Worm (Caenorhabditis elegans) whole organism, L1 larva: ENCODE measurements around the gene sna-3.

Experiments used
- C04F5.9 ChIP-seq: sonication (generic microtip); optimal IDR thresholded peaks from 2 replicates; lab custom pipeline; 2016; ENCODE audit warnings: missing genetic modification characterization, missing compliant biosample characterization
- C16A3.4 ChIP-seq: fragments of 150-350 bp; optimal IDR thresholded peaks from 2 replicates; lab custom pipeline; 2014; ENCODE audit warnings: missing biosample characterization, missing genetic modification characterization
- C34B4.2 ChIP-seq: sonication (generic microtip); optimal IDR thresholded peaks from 2 replicates; lab custom pipeline; 2017; ENCODE audit warnings: mild to moderate bottlenecking, missing genetic modification characterization, missing compliant biosample characterization
- aha-1 ChIP-seq: fragments of 150-350 bp; optimal IDR thresholded peaks from 2 replicates; lab custom pipeline; 2014; ENCODE audit warnings: missing biosample characterization, missing genetic modification characterization
- aly-2 ChIP-seq: fragments of 150-350 bp; optimal IDR thresholded peaks from 2 replicates; lab custom pipeline; 2014; ENCODE audit warnings: missing biosample characterization, missing genetic modification characterization
- ceh-63 ChIP-seq: fragments of 200-800 bp; sonication (Bioruptor generic); optimal IDR thresholded peaks from 2 replicates; lab custom pipeline; 2018; ENCODE audit warnings: mild to moderate bottlenecking, missing genetic modification characterization, missing compliant biosample characterization
- ceh-8 ChIP-seq: fragments of 200-800 bp; sonication (Bioruptor generic); optimal IDR thresholded peaks from 2 replicates; lab custom pipeline; 2018; ENCODE audit warnings: mild to moderate bottlenecking, missing genetic modification characterization, moderate library complexity, missing compliant biosample characterization
- ceh-88 ChIP-seq: fragments of 200-800 bp; sonication (Bioruptor generic); IDR thresholded peaks from 2 replicates; pipeline ENCODE4 v1.3.6; 2022; ENCODE audit warnings: missing genetic modification characterization, missing compliant biosample characterization
- dsc-1 ChIP-seq: sonication (generic microtip); optimal IDR thresholded peaks from 2 replicates; lab custom pipeline; 2016; ENCODE audit warnings: mild to moderate bottlenecking, missing genetic modification characterization, missing compliant biosample characterization
- efl-3 ChIP-seq: fragments of 200-800 bp; sonication (Bioruptor generic); optimal IDR thresholded peaks from 2 replicates; lab custom pipeline; 2018; ENCODE audit warnings: mild to moderate bottlenecking, missing genetic modification characterization, missing compliant biosample characterization
- egl-13 ChIP-seq: sonication (generic microtip); optimal IDR thresholded peaks from 2 replicates; lab custom pipeline; 2016; ENCODE audit warnings: missing genotype, missing genetic modification reagents, missing genetic modification characterization, missing compliant biosample characterization
- egl-27 ChIP-seq, 2 experiments: fragments of 150-350 bp in 1 of 2; sonication (generic microtip); optimal IDR thresholded peaks; 3 replicates each; lab custom pipeline; 2017 to 2018; ENCODE audit warnings: missing biosample characterization in 2 of 2, missing genetic modification characterization in 2 of 2, missing genetic modification reagents in 2 of 2
- elt-2 ChIP-seq: sonication (generic microtip); optimal IDR thresholded peaks from 2 replicates; lab custom pipeline; 2016; ENCODE audit warnings: missing genetic modification characterization, mild to moderate bottlenecking, inconsistent platforms, missing compliant biosample characterization, missing genetic modification reagents
- elt-3 ChIP-seq, 6 experiments: fragments of 150-350 bp in 1 of 6; sonication (generic microtip); optimal IDR thresholded peaks; 2 replicates each; lab custom pipeline; 2017 to 2018; ENCODE audit warnings: missing biosample characterization in 6 of 6, missing genetic modification characterization in 6 of 6, inconsistent platforms in 1 of 6
- fkh-10 ChIP-seq: sonication (generic microtip); optimal IDR thresholded peaks from 2 replicates; lab custom pipeline; 2017; ENCODE audit warnings: missing biosample characterization, missing genetic modification reagents, missing genetic modification characterization
- fkh-8 ChIP-seq: sonication (generic microtip); optimal IDR thresholded peaks from 2 replicates; lab custom pipeline; 2016; ENCODE audit warnings: mild to moderate bottlenecking, missing genetic modification characterization, missing compliant biosample characterization
- fos-1 ChIP-seq: fragments of 150-350 bp; optimal IDR thresholded peaks from 2 replicates; lab custom pipeline; 2014; ENCODE audit warnings: missing biosample characterization, missing genetic modification characterization
- hlh-17 ChIP-seq: fragments of 200-800 bp; sonication (Bioruptor generic); optimal IDR thresholded peaks from 2 replicates; lab custom pipeline; 2018; ENCODE audit warnings: missing genetic modification characterization, mild to moderate bottlenecking, missing compliant biosample characterization, moderate library complexity, borderline replicate concordance
- lin-35 ChIP-seq, 2 experiments: fragments of 150-350 bp; optimal IDR thresholded peaks; 2 replicates each; lab custom pipeline; 2014; ENCODE audit warnings: missing biosample characterization in 2 of 2, missing genetic modification characterization in 2 of 2, missing genetic modification reagents in 2 of 2
- lir-3 ChIP-seq: sonication (generic microtip); optimal IDR thresholded peaks from 2 replicates; lab custom pipeline; 2016; ENCODE audit warnings: mild to moderate bottlenecking, missing genetic modification characterization, moderate library complexity, missing compliant biosample characterization; ENCODE audit not compliant: poor library complexity
- lsy-2 ChIP-seq, 2 experiments: fragments of 150-350 bp; optimal IDR thresholded peaks; 2 replicates each; lab custom pipeline; 2014; ENCODE audit warnings: missing biosample characterization in 2 of 2, missing genetic modification characterization in 2 of 2
- mab-9 ChIP-seq: fragments of 200-800 bp; sonication (Bioruptor generic); IDR thresholded peaks from 2 replicates; pipeline ENCODE4 v1.3.6; 2022; ENCODE audit warnings: missing genetic modification reagents, missing genetic modification characterization, missing compliant biosample characterization
- mdl-1 ChIP-seq, 2 experiments: fragments of 150-350 bp; optimal IDR thresholded peaks; 2 replicates each; lab custom pipeline; 2014 to 2017; ENCODE audit warnings: missing biosample characterization in 2 of 2, missing genetic modification characterization in 2 of 2, inconsistent platforms in 1 of 2
- mef-2 ChIP-seq: fragments of 150-350 bp; optimal IDR thresholded peaks from 2 replicates; lab custom pipeline; 2014; ENCODE audit warnings: missing biosample characterization, missing genetic modification characterization
- nhr-12 ChIP-seq: sonication (generic microtip); optimal IDR thresholded peaks from 2 replicates; lab custom pipeline; 2017; ENCODE audit warnings: missing biosample characterization, missing genetic modification characterization
- nhr-20 ChIP-seq: sonication (generic microtip); optimal IDR thresholded peaks from 2 replicates; lab custom pipeline; 2016; ENCODE audit warnings: mild to moderate bottlenecking, missing genetic modification characterization, missing compliant biosample characterization
- nhr-237 ChIP-seq: fragments of 150-350 bp; optimal IDR thresholded peaks from 2 replicates; lab custom pipeline; 2014; ENCODE audit warnings: missing biosample characterization, missing genetic modification characterization
- nhr-28 ChIP-seq: fragments of 150-350 bp; optimal IDR thresholded peaks from 2 replicates; lab custom pipeline; 2014; ENCODE audit warnings: missing biosample characterization, missing genetic modification characterization
- nhr-47 ChIP-seq: sonication (generic microtip); optimal IDR thresholded peaks from 2 replicates; lab custom pipeline; 2016; ENCODE audit warnings: mild to moderate bottlenecking, missing genetic modification characterization, moderate library complexity, missing compliant biosample characterization
- nhr-71 ChIP-seq: sonication (generic microtip); optimal IDR thresholded peaks from 2 replicates; lab custom pipeline; 2016; ENCODE audit warnings: mild to moderate bottlenecking, missing genetic modification characterization, moderate library complexity, missing compliant biosample characterization
- nhr-84 ChIP-seq: sonication (generic microtip); optimal IDR thresholded peaks from 2 replicates; lab custom pipeline; 2017; ENCODE audit warnings: missing biosample characterization, missing genetic modification characterization
- nhr-85 ChIP-seq: sonication (generic microtip); peaks from one replicate; lab custom pipeline; 2016; ENCODE audit warnings: missing genetic modification characterization, inconsistent platforms, missing compliant biosample characterization
- nhr-90 ChIP-seq: sonication (generic microtip); optimal IDR thresholded peaks from 2 replicates; lab custom pipeline; 2016; ENCODE audit warnings: mild to moderate bottlenecking, missing genetic modification characterization, missing compliant biosample characterization; ENCODE audit not compliant: poor library complexity
- pag-3 ChIP-seq: sonication (generic microtip); optimal IDR thresholded peaks from 2 replicates; lab custom pipeline; 2017; ENCODE audit warnings: missing genetic modification characterization, mild to moderate bottlenecking, missing compliant biosample characterization, antibody characterized with exemption, borderline replicate concordance; ENCODE audit not compliant: insufficient read depth
- pax-3 ChIP-seq: fragments of 200-800 bp; sonication (Bioruptor generic); optimal IDR thresholded peaks from 2 replicates; lab custom pipeline; 2018; ENCODE audit warnings: mild to moderate bottlenecking, missing genetic modification characterization, moderate library complexity, missing compliant biosample characterization
- pqm-1 ChIP-seq: sonication (generic microtip); optimal IDR thresholded peaks from 3 replicates; lab custom pipeline; 2017; ENCODE audit warnings: missing biosample characterization, missing genetic modification characterization
- rnt-1 ChIP-seq: sonication (generic microtip); optimal IDR thresholded peaks from 2 replicates; lab custom pipeline; 2016; ENCODE audit warnings: mild to moderate bottlenecking, missing genetic modification characterization, moderate library complexity, missing compliant biosample characterization
- skn-1 ChIP-seq: fragments of 150-350 bp; optimal IDR thresholded peaks from 2 replicates; lab custom pipeline; 2014; ENCODE audit warnings: missing biosample characterization, missing genetic modification characterization
- sox-4 ChIP-seq: sonication (generic microtip); optimal IDR thresholded peaks from 2 replicates; lab custom pipeline; 2016; ENCODE audit warnings: missing genetic modification characterization, missing compliant biosample characterization
- sptf-1 ChIP-seq: fragments of 150-350 bp; optimal IDR thresholded peaks from 2 replicates; lab custom pipeline; 2014; ENCODE audit warnings: missing biosample characterization, missing genetic modification characterization
- sup-37 ChIP-seq: fragments of 200-800 bp; sonication (Bioruptor generic); optimal IDR thresholded peaks from 2 replicates; lab custom pipeline; 2018; ENCODE audit warnings: mild to moderate bottlenecking, missing genetic modification characterization, missing compliant biosample characterization
- swsn-7 ChIP-seq: sonication (generic microtip); optimal IDR thresholded peaks from 2 replicates; lab custom pipeline; 2016; ENCODE audit warnings: missing genetic modification characterization, missing compliant biosample characterization
- tbx-2 ChIP-seq: sonication (generic microtip); optimal IDR thresholded peaks from 2 replicates; lab custom pipeline; 2016; ENCODE audit warnings: missing genetic modification characterization, missing compliant biosample characterization
- unc-130 ChIP-seq: fragments of 150-350 bp; optimal IDR thresholded peaks from 2 replicates; lab custom pipeline; 2017; ENCODE audit warnings: missing biosample characterization, missing genetic modification characterization, inconsistent platforms
- unc-30 ChIP-seq: sonication (generic microtip); optimal IDR thresholded peaks from 2 replicates; lab custom pipeline; 2017; ENCODE audit warnings: missing biosample characterization, missing genetic modification characterization
- unc-62 ChIP-seq: fragments of 150-350 bp; optimal IDR thresholded peaks from 2 replicates; lab custom pipeline; 2014; ENCODE audit warnings: missing biosample characterization, missing genetic modification reagents, missing genetic modification characterization
- unc-86 ChIP-seq: sonication (generic microtip); optimal IDR thresholded peaks from 2 replicates; lab custom pipeline; 2016; ENCODE audit warnings: missing genetic modification characterization, missing compliant biosample characterization
- unc-98 ChIP-seq: fragments of 200-800 bp; sonication (Bioruptor generic); IDR thresholded peaks from 2 replicates; pipeline ENCODE4 v1.3.6; 2022; ENCODE audit warnings: missing genetic modification characterization, missing compliant biosample characterization
- xbp-1 ChIP-seq: sonication (generic microtip); optimal IDR thresholded peaks from 2 replicates; lab custom pipeline; 2016; ENCODE audit warnings: missing genetic modification characterization, missing compliant biosample characterization
- zip-4 ChIP-seq: fragments of 200-800 bp; sonication (Bioruptor generic); optimal IDR thresholded peaks from 2 replicates; lab custom pipeline; 2018; ENCODE audit warnings: mild to moderate bottlenecking, missing genetic modification characterization, moderate library complexity, missing compliant biosample characterization
- ztf-4 ChIP-seq: fragments of 150-350 bp; optimal IDR thresholded peaks from 2 replicates; lab custom pipeline; 2014; ENCODE audit warnings: missing biosample characterization, missing genetic modification characterization

The sna-3 gene

DNA sequence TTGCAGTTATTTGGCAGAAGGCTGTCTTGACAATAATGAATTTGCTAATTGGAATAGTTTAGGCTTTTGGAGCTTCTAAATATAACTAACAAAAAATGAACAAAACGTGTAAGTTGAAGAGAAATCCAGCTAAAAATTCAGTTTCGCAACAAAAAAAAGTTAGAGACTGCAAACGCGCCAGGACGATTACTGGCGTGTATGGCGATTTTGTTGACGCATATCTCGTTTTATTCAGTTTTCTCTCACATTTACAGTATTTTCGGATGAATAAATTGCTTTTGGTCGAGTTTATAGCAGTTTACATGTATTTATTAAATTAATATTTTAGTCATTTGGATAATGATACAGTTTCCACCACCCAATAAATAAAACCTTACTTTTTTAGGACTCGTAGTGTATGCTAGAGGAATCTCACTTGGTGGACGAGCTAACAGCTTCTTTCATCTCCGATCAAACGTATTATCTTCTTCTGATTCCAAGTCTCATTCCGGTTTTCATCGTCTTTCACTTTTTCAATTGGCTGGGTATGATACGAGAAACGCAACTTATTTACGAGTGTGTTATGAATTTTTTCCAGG lies 32.9 kb downstream of the sna-3 start, which contains the start of the genes abcf-3 and F42A10.5 (continued):
- peak; percentile 61 for TF ChIP-seq xbp-1 (tag; lab: Kevin White, UChicago)
- TF ChIP-seq tbx-2, result peak; percentile 62
- no peak for TF ChIP-seq sup-37
- TF ChIP-seq unc-130 (tag; lab: Kevin White, UChicago), result peak; percentile 76
- TF ChIP-seq zip-4, result peak; percentile 21
- no peak for TF ChIP-seq pag-3
- TF ChIP-seq unc-62 (GFP tag; lab: Kevin White, UChicago), result no peak
- no peak for TF ChIP-seq nhr-12
- TF ChIP-seq mef-2 (tag; lab: Kevin White, UChicago), result no peak
- TF ChIP-seq unc-86 (tag; lab: Kevin White, UChicago), result peak; percentile 37
- no peak for TF ChIP-seq pax-3
- no peak for TF ChIP-seq nhr-28 (tag; lab: Kevin White, UChicago)
- peak; percentile 45 for TF ChIP-seq elt-2 (tag; lab: Kevin White, UChicago)
- TF ChIP-seq ztf-4, result peak; percentile 30
- TF ChIP-seq sptf-1 (tag; lab: Kevin White, UChicago), result no peak
- TF ChIP-seq egl-27 (tag; optimal IDR thresholded peaks at IDR 0.05; lab: Kevin White, UChicago), result no peak
- peak; percentile 85 for TF ChIP-seq skn-1 (tag; lab: Kevin White, UChicago)
- no peak for TF ChIP-seq efl-3 (GFP tag; lab: Kevin White, UChicago)
- no peak for TF ChIP-seq unc-30 (tag; lab: Kevin White, UChicago)
- no peak for TF ChIP-seq lir-3 (tag; lab: Kevin White, UChicago)
- peak; percentile 84 for TF ChIP-seq nhr-71 (tag; lab: Kevin White, UChicago)
- no peak for TF ChIP-seq nhr-237 (tag; lab: Kevin White, UChicago)
- no peak for TF ChIP-seq nhr-84 (tag; lab: Kevin White, UChicago)
- no peak for TF ChIP-seq pqm-1 (tag; lab: Kevin White, UChicago)
- TF ChIP-seq dsc-1 (tag; lab: Kevin White, UChicago), result peak; percentile 66
- no peak for TF ChIP-seq sox-4
- TF ChIP-seq fkh-8 (tag; lab: Kevin White, UChicago), result peak; percentile 40
- peak; percentile 57 for TF ChIP-seq fkh-10
- no peak for TF ChIP-seq hlh-17
- TF ChIP-seq C34B4.2 (tag; lab: Kevin White, UChicago), result no peak
- TF ChIP-seq ceh-8 (GFP tag; lab: Kevin White, UChicago), result no peak
- TF ChIP-seq egl-13, result peak; percentile 20
- TF ChIP-seq C04F5.9, result peak; percentile 32
- TF ChIP-seq aly-2 (tag; lab: Kevin White, UChicago), result peak; percentile 23
- TF ChIP-seq nhr-90, result peak; percentile 64
- TF ChIP-seq mab-9 (GFP tag; lab: Robert Waterston, UW), result no peak
- no peak for TF ChIP-seq unc-98

DNA sequence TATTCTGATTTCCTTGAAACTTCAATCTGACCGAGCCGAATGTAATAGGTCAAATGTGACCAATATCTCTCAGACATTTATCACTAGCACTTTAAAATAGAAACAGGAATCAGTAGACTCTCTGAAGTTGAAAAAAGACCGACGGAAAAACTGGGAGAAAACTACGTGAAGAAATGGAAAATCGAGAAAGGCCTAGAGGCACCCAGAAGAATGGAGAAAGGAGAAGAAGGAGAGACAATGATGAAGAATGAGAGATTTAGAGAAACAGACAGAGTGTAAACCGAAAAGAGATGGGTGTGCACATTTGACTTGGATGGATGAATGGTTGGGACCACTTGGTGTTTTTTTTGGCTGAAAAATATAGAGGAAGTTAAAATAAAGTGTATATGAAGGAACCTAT lies 36.0 kb downstream of the sna-3 start:
- TF ChIP-seq nhr-71 (tag; lab: Kevin White, UChicago), result peak; percentile 72
- TF ChIP-seq aha-1 (tag; lab: Kevin White, UChicago), result no peak
- TF ChIP-seq unc-62 (GFP tag; lab: Kevin White, UChicago), result no peak
- peak in 1 of 2 experiments; percentile 34 for TF ChIP-seq lin-35 (GFP tag; optimal IDR thresholded peaks at IDR 0.05; lab: Kevin White, UChicago)
- no peak for TF ChIP-seq nhr-28 (tag; lab: Kevin White, UChicago)
- TF ChIP-seq C16A3.4 (tag; lab: Kevin White, UChicago), result no peak
- no peak for TF ChIP-seq mdl-1 (tag; optimal IDR thresholded peaks at IDR 0.05; lab: Kevin White, UChicago)
- TF ChIP-seq C04F5.9, result no peak
- no peak for TF ChIP-seq fkh-10
- TF ChIP-seq nhr-47 (tag; lab: Kevin White, UChicago), result no peak
- no peak for TF ChIP-seq ceh-63 (GFP tag; lab: Kevin White, UChicago)
- TF ChIP-seq nhr-85 (tag; lab: Kevin White, UChicago), result peak; percentile 67
- TF ChIP-seq lsy-2 (tag; optimal IDR thresholded peaks at IDR 0.05; lab: Kevin White, UChicago), result peak; percentile 43 to 56
- TF ChIP-seq elt-3 (tag; optimal IDR thresholded peaks at IDR 0.05; lab: Kevin White, UChicago), result no peak
- TF ChIP-seq tbx-2, result no peak
- TF ChIP-seq ceh-88 (GFP tag; lab: Robert Waterston, UW), result no peak
- TF ChIP-seq dsc-1 (tag; lab: Kevin White, UChicago), result peak; percentile 10
- no peak for TF ChIP-seq pax-3
- TF ChIP-seq aly-2 (tag; lab: Kevin White, UChicago), result peak; percentile 2
- TF ChIP-seq zip-4, result no peak
- TF ChIP-seq lir-3 (tag; lab: Kevin White, UChicago), result no peak
- TF ChIP-seq nhr-84 (tag; lab: Kevin White, UChicago), result no peak
- TF ChIP-seq swsn-7, result peak; percentile 40
- TF ChIP-seq fos-1 (tag; lab: Kevin White, UChicago), result peak; percentile 25
- TF ChIP-seq nhr-20, result peak; percentile 60
- no peak for TF ChIP-seq pqm-1 (tag; lab: Kevin White, UChicago)
- TF ChIP-seq rnt-1 (tag; lab: Kevin White, UChicago), result peak; percentile 70
